Worm (Caenorhabditis elegans): ENCODE results near the gene nhr-210.

ce11 chrV:541470-541869 lies 22.1 kb upstream of the nhr-210 start:
- TF ChIP-seq zag-1 (tag; optimal IDR thresholded peaks at IDR 0.05) (no peak), snpc-4 (tag; optimal IDR thresholded peaks at IDR 0.05) (no peak), egl-27 (tag; optimal IDR thresholded peaks at IDR 0.05) (no peak), unc-62 (GFP tag; optimal IDR thresholded peaks at IDR 0.05) (no peak), ceh-82 (tag; optimal IDR thresholded peaks at IDR 0.05) (no peak), ZK546.5 (tag; optimal IDR thresholded peaks at IDR 0.05) (no peak), nhr-28 (tag; optimal IDR thresholded peaks at IDR 0.05) (no peak), nhr-25 (tag; optimal IDR thresholded peaks at IDR 0.05) (no peak), ztf-4 (tag; optimal IDR thresholded peaks at IDR 0.05) (no peak)

All from whole organism, L3 larva.